Worm (Caenorhabditis elegans): ENCODE data around the gene C48D5.3.

DNA sequence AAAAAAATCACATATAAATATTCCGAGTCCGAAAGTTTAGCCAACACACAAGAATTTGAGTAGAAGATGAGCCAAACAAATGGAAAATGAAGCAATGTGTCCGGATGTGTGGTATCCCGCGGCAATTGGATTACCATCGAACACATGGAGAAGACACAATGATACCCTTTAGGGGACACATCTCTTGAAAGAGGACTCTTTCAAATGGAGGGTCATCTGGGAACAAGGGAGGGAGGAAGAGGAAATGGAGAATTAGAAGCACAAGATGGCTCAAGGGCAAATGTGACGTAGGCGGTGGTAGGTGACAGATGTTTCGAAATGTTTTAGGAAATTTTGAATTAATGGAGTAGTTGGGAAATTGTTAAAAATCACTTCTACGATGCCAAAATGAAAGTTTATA lies 38.5 kb downstream of the C48D5.3 start:
- TF ChIP-seq pha-4 (tag; optimal IDR thresholded peaks at IDR 0.05) (no peak), madf-6 (GFP tag; IDR thresholded peaks at IDR 0.05) (no peak), tlf-1 (GFP tag; optimal IDR thresholded peaks at IDR 0.05) (no peak), attf-6 (GFP tag; IDR thresholded peaks at IDR 0.05) (no peak), ama-1 (optimal IDR thresholded peaks at IDR 0.05) (no peak), ama-1 (GFP tag; optimal IDR thresholded peaks at IDR 0.05) (no peak), nfya-1 (tag; optimal IDR thresholded peaks at IDR 0.05; ENCODE audit: borderline replicate concordance, insufficient read depth) (no peak), D2030.7 (GFP tag; IDR thresholded peaks at IDR 0.05) (no peak), madf-8 (GFP tag; conservative IDR thresholded peaks at IDR 0.05) (no peak), mxl-1 (tag; optimal IDR thresholded peaks at IDR 0.05) (no peak), Y56A3A.18 (GFP tag; IDR thresholded peaks at IDR 0.05) (no peak), attf-5 (GFP tag; optimal IDR thresholded peaks at IDR 0.05) (no peak), him-1 (tag; optimal IDR thresholded peaks at IDR 0.05) (no peak), snpc-1.1 (tag; optimal IDR thresholded peaks at IDR 0.05; ENCODE audit: insufficient read depth) (no peak)

Data from whole organism, young adult.